Fruit fly (Drosophila melanogaster) ovary, adult (tissue): ENCODE data around the gene p24-1.

ENCODE experiments used
- CG17801 ChIP-seq: fragments of 200-800 bp; optimal IDR thresholded peaks from 2 replicates; lab custom pipeline; 2019; ENCODE audit warnings: missing biosample characterization, mild to moderate bottlenecking, missing genetic modification characterization, moderate library complexity; ENCODE audit not compliant: partially characterized antibody

Gene p24-1

DNA sequence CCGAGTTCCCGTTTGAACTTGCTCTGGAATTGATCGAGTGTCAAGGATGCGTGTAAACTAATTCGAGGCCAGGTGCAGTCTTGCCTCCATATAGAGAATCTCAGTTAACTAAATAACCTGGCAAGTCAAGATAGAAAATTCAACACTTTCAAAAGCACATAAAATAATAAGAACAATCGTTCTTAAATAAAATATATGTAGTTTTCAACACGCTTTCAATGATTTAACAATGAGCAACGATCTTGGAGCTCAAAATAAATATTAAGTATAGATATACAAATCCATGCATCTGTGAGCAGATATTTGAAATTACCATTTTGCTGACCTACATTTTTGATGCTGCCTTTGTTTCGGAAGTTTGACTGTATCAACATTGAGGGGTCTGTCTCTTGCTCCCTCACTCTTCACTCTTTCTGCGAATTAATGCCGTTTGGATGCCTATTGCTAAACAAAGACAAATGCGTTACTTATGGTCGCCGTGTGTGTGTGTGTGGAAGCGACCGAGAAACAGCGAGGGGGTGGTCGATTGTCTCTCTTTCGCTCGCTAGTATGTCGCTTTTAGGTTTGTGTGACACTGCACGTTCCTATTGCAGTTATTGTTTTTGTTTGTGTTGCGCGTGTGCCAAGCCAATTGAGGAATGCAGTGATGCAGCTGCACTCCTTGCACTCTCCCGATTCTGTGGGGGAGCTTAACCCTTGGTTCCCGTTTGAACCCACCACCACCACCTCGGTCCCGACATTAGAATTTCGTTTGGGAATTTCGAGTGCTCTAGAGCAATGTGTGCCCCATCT, 31.9 kb downstream of the p24-1 start:
- peak; percentile 83 for TF ChIP-seq CG17801

DNA sequence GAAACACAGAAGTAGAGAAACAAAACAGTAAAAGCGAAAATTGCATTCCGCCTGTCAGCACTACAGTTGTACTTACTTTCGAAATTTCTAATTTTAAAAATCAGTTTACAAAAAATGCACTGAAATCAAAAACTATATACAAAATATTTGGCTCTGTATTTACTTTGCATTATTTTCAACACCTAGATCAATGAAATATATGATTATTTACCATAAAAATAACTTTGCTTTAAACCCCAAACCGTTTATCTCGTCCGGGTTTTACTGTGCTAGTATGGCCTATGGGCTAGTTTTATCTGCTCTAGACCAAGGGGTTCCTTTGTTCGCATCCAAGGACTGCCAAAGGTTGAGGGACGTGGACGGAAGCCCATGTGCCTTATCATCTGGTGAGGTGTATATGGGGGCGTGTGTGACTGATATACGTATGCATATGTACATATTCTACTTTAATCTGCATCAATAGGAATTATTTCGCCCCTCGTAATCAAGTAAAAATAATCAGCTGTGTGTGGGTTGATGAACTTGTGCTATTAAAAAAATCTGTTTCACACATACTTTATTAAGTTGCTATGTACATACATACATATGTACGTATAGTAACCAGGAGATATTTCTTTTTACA, 33.0 kb downstream of the p24-1 start:
- no peak for TF ChIP-seq CG17801

DNA sequence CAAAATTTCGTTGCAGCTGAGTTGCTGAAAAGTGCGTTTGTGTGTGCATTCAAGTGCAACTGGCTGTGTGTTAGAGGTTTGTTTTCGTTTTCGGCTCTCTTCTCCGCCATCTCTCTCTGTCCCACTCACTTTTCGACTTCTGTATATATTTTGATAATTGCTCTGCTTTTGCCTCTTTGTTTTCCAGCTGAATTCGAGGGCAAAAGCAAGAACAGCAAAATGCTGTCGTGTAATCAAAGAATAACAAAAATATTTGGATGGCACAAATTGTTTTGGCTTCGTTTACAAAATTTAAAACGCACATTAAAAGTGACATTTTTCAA, 33.6 kb downstream of the p24-1 start:
- TF ChIP-seq CG17801: no peak

DNA sequence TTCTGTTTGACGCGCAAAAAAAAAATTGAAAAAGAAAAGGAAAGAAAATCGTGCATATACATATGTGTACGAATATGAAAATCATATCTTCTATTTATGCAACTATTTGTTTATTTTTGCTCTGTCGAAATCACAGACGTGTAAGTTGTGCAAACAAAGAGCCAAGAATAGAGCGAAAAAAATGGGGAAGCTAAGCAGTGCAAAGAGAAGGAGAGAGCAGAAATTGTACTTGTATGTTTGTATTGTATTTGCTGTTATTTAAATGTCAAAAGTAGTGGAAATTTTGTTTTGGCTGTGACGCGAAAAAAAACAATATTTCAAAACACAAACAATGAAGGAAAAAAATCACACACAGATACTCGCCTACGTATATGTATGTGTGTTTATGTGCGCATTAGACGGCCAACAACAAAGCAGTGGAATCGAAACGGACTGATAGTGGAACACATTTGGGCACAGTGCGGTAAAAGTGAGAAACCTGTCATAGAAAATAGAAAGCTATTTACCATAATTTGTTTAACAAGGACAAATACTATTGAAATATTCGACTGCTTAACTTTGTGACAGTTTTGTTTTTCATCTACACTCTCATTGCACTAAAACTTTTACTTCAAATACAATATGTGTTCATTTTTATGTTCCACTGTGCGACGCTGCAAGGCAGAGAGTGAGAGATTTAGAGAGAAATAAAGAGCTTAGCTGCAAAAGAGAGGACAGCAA, 34.1 kb downstream of the p24-1 start:
- peak; percentile 94 for TF ChIP-seq CG17801

DNA sequence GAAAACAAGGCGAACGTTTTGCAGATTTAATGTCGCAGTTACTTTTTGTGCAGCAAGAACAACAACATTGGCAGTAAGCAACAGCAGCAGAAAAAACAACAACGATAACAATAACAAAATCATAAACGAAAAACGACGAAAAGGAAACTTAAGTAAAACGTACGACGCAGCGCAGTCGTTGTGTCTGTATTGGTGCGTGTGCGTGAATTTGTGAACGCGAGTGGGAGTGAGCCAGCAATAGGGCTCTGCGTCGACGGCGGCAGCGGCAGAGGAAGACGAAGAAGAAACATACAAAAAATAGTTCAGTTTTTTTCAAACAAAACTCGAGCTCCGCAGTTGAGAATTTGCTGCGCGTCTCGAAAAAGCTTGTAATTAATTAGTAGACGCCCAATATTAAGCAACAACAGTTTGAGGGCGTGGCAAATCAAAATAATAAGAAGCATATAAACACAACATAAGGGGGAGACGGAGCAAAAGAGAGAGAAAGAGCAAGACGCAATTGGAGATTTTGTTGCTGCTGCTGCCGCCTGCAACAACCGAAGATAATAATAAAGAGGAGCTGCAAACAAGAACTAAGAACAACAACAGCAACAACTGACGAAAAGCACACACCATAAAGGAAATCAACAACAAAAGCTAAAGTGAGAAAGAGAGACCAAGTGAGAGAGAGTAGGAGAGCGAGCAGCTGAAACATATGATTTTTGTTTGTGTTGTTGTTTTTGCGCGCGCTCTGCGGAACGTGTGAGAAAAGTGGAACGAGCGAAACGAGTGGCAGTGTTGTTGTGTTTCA, 35.0 kb downstream of the p24-1 start:
- peak; percentile 85 for TF ChIP-seq CG17801

DNA sequence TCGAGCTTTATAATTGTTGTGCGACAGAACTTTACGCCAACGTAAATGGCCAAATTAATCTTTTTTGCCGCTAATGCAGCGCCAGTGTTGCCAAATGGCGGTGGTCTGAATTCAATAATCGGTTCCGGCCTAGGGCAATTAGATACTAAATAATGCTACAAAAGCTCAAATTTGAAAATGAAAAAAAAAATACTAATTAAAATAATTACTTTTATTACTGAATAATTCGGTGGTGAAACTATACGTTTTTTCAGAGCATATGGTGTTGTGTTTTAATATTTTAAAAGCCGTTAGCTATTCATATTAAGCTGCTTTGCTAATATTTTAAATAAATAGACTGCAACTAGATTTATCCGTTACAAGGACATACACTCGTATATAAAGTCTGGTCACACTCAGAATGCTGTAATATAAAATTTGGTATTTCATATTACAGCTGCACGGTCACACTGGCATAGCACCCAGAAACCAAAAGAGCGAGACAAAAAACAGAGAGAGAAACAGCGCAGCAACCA, 35.8 kb downstream of the p24-1 start, which contains the start of the genes CG1578 and rudhira:
CG1578 (minus strand) TSS at position 118 of the 515 bp plus-strand sequence.
rudhira (plus strand) TSS at position 465 of the 515 bp plus-strand sequence.
- TF ChIP-seq CG17801: no peak

DNA sequence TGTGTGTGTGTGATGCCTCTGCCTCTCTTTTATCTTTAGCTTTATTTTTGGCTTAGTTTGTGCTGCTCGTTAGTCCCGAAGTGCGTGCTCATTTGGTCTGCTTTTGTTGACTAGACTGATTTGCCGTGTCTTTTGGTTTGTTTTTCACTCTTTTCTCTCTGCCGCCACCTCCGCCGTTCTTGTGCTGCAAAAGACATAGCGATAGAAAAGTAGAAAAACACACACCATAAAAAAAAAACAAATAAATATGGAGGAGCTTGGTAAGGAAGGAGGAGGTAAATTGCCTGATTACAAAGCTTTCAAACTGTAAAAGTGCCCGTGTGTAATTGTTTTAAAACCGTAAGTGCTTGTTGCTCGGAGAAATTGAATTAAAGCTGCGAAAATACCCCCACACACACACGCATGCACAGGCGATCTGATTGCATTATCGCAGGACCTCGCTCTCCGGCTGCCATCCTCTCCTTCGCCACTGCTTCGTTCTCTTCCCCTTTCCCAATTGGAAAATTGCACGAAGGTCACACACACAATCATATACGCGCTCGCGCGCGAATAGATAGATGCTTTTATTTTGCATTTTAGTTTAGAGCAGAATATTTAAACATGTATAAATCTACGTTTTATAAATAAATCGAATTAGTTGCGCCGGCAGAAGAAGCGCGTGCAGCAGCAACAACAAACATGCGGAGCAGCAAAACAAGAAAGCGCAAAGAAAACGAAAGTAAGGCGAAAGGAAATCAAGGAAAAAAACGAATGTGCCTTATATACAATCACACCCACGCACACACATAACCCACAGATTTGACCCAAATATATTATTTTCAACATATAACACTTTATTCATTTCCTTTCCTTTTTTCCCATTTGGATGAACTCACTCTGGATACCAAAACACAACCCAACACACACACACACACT, 36.7 kb downstream of the p24-1 start:
- no peak for TF ChIP-seq CG17801

DNA sequence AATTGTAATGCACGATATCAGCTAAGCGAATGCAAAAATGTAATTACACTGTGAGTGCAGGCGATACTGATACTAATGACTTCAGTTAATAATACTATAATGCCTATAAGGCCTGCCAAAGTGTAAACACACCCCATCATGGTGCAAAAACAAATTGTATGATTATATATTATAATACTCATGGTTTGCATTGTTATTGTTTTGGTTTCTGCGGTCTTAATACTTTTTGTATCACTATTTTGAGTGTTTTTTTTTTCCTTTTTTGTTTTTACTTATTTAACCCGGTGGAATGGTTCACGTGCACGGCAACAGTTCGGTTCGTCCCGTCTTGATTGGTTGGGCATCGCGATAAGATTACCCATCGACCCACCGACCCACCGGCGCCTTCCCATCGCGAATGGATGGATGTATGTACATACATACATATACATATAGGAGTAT, 38.6 kb downstream of the p24-1 start:
- no peak for TF ChIP-seq CG17801

DNA sequence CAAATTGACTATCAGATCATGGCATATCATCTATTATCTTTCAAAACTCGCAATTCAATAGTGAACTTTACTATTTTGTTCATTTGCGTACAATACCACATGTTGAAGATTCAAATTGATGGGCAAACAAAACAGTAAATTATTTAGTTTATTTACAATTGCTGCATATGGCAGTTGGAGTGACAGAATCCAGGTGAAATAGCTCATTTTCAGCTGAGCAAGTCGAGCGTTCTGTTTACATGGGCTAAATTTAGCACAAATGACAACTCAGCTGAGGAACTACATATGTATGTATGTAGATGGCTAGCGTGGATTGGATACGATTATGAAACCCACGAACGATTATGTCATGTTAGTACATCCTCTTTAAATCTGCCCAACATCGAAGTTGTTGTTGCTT, 39.5 kb downstream of the p24-1 start:
- no peak for TF ChIP-seq CG17801

DNA sequence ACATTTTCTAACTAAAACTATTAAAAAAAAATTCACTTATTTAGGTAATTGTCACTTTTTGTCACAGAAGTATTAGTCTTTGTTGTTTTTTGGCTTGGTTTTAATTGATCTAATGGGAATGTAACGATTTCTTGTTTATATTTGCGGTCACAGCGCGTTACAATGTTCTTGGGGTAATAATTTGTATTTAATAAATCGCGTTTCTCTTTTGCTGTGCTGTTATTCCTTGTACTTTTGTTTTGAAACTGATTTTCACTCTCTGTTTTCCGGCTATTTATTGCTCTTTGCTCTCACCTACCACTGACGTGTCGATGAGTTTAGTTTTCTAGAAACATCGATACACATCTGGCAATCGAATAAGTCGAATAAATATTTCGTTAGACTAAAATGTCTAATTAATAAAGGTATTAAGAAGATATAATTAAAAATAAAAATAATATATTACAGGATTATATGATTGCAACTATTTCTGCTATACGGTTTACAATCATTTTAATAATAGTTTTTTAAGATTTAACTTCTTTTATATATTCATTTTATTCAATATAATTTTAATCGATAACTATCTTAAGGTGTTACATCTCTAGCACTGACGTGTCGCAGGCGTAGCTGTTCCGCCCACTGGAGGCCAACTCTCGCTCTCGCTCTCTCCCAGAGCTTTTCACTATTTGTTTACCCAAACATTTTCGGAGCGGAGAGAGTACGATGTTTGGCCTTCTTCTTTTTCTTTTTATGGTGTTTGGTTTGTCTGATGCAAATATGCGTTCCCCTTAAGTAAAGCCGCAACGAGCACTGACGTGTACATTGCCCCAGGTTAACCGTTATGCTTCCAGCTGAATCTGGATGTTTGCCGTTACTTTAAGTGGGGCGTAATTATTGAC, 45.2 kb downstream of the p24-1 start, which contains the start of gene Hsc70-3:
Hsc70-3 (minus strand) TSS at position 251 of the 881 bp plus-strand sequence.
- peak; percentile 81 for TF ChIP-seq CG17801

DNA sequence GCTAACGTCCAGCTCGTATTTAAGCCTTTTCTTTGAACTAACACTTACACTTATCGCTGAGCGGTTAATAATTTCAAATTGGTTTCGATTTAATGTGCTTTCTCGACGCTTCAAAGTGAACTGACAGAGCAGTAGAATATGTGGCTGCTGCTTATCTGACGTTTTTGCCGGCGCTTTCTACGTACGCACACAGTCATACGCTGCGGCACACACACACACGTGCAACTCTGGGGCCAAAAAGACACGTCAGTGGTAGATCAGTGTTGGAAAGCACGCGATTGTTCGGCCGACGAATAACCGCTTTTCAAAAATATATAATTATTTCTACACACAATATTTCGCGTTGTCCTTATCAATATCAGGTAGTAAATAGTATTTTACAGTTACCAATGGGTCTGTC, 46.1 kb downstream of the p24-1 start:
- peak; percentile 43 for TF ChIP-seq CG17801

DNA sequence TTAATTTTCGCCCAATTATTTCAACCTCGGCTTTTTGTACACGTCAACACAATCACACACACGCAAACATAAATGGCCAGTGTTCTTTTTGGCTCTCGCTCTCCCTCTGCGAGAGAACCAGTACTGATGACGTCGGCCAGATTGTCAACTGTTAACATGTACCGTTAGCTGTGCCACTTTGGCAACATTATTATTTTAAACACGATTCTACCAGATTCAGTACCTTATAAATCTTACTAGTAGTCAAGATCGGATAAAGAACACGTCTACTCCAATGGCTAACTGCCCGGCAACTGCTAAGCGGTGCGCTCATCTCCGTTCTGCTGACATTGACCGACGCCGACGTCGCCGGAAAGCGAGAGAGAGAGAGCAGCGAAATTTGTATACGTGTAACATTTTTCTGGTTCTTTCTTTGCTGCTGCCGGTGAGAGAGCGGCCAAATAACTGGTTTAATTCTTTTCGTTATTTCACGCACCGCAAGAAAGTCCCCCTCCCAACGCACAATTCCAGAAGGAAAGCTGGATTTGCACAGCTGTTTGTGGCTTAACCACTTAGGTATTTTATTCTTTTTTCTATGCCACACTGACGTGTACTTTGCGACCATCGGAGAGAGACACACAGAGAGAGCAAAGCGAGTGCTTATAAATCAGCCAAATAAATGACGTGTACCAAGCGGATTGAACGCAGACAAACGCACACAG, 47.1 kb downstream of the p24-1 start:
- TF ChIP-seq CG17801: no peak
